Fruit fly (Drosophila melanogaster): ENCODE data around the gene CG13484.

- TF ChIP-seq psq (optimal IDR thresholded peaks at IDR 0.05) (peak; percentile 98), Sin3A (optimal IDR thresholded peaks at IDR 0.05) (no peak), ttk (optimal IDR thresholded peaks at IDR 0.05) (no peak), Myc (optimal IDR thresholded peaks at IDR 0.05) (no peak)
Measured at dm6 chr3L:14002524-14003135, 50.2 kb downstream of the CG13484 start.
